Worm (Caenorhabditis elegans) whole organism, L2 larva: ENCODE results near the gene C12D12.1.

Experiments
- F13H6.1 ChIP-seq: sonication (generic microtip); optimal IDR thresholded peaks from 2 replicates; lab custom pipeline; 2016; ENCODE audit warnings: missing genetic modification characterization, missing compliant biosample characterization
- alr-1 ChIP-seq: fragments of 150-350 bp; optimal IDR thresholded peaks from 2 replicates; lab custom pipeline; 2014; ENCODE audit warnings: missing biosample characterization, missing genetic modification characterization
- mdl-1 ChIP-seq, 2 experiments: fragments of 150-350 bp in 1 of 2; sonication (generic microtip) in 1 of 2; optimal IDR thresholded peaks; 2 replicates each; lab custom pipeline; 2017; ENCODE audit warnings: missing biosample characterization in 2 of 2, missing genetic modification characterization in 2 of 2
- nhr-23 ChIP-seq: fragments of 150-350 bp; optimal IDR thresholded peaks from 2 replicates; lab custom pipeline; 2014; ENCODE audit warnings: missing biosample characterization, missing genetic modification reagents, missing genetic modification characterization
- skn-1 ChIP-seq: sonication (generic microtip); optimal IDR thresholded peaks from 2 replicates; lab custom pipeline; 2017; ENCODE audit warnings: missing biosample characterization, missing genetic modification characterization
- ztf-11 ChIP-seq: sonication (generic microtip); optimal IDR thresholded peaks from 2 replicates; lab custom pipeline; 2017; ENCODE audit warnings: missing biosample characterization, missing genetic modification characterization

DNA sequence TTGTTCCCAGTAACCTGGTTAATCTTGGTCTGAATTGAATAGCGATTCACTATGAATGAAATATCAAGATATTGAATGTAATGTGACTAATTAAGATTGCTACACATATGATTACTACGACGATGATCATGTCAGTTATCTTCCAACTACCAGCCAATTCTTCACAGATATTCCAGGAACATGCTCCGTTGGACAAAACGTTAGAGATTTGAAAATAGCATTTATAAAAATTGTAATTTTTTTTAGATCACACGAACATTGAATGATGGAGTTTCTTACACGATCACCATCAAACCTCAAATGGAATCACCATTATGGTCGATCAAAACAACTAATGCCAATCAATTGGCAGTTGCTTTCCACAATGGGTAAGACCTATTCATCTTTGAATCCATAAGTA, 4.0 kb downstream of the C12D12.1 start:
- TF ChIP-seq mdl-1 (tag; optimal IDR thresholded peaks at IDR 0.05; lab: Kevin White, UChicago) (no peak), skn-1 (no peak), nhr-23 (no peak), F13H6.1 (tag; lab: Kevin White, UChicago) (no peak), alr-1 (tag; lab: Kevin White, UChicago) (no peak), ztf-11 (tag; lab: Kevin White, UChicago) (no peak)
